Worm (Caenorhabditis elegans): ENCODE data around the gene raga-1.
A peak's percentile ranks its signal among the peaks of the same experiment; 100 is the strongest.

The raga-1 gene

DNA sequence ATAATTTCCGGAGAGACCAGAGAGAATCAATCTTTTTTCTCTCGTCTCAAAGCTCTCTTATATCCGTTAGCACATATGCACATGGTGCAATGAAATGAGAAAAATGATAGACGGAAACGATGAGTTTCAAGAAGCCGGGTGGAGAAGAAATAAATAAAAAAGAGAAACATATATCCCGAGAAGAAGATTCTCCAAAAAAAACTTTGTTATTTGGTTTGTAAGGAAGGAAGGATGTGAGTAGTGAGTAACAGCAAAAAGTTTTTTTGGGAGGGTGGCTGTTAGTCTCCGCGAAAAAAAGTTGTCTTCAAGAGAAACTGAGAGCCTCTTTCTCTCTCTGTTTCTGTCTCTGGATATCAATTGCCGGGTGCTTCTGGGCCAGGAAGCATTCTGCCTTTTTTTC is 15.5 kb downstream of the raga-1 start:
- TF ChIP-seq B0336.3 (GFP tag; IDR thresholded peaks at IDR 0.05) (no peak), let-526 (GFP tag; IDR thresholded peaks at IDR 0.05) (no peak)

ce11 chrII:11319591-11319990 is 18.4 kb downstream of the raga-1 start, which contains the start of gene nlp-51:
TSS of gene nlp-51 (minus strand) at chrII:11319691.
- TF ChIP-seq nfya-2 (GFP tag; IDR thresholded peaks at IDR 0.05), result no peak
- TF ChIP-seq ztf-25 (GFP tag; IDR thresholded peaks at IDR 0.05), result no peak
- no peak for TF ChIP-seq F55B11.4 (tag; optimal IDR thresholded peaks at IDR 0.05; ENCODE audit: borderline replicate concordance, insufficient read depth)
- no peak for TF ChIP-seq pha-4 (tag; optimal IDR thresholded peaks at IDR 0.05)
- no peak for TF ChIP-seq ceh-40 (GFP tag; IDR thresholded peaks at IDR 0.05)
- TF ChIP-seq mcd-1 (GFP tag; IDR thresholded peaks at IDR 0.05), result no peak
- TF ChIP-seq mes-4 (tag; optimal IDR thresholded peaks at IDR 0.05), result no peak
- no peak for TF ChIP-seq madf-8 (GFP tag; conservative IDR thresholded peaks at IDR 0.05)
- TF ChIP-seq ztf-3 (GFP tag; optimal IDR thresholded peaks at IDR 0.05), result no peak
- no peak for TF ChIP-seq gei-17 (GFP tag; optimal IDR thresholded peaks at IDR 0.05)

DNA sequence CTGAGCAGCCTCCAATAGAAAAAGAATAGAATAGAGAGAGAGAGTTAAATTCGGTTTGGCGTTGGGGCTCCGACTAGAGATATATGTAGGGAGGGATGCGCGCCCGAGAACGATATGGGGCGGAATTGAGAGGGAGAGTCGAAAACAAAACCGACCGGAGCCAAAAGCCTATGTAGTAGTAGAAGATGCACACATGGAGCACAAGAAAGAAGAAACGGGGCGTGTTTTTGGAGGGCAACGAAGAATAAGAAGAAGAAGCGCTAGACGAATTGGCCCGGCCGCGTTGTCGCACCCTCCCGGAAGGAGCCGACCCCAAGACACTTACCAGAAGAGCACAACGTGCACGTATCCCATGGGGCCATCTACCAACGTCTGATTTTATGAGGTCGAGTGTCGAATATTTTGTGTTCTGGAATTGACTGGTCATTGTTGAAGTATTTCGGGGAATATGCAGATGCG is 27.9 kb downstream of the raga-1 start, which contains the start of gene tag-180:
Gene tag-180, minus strand, starts transcription at position 409 of the 459 bp plus-strand sequence.
- TF ChIP-seq egrh-3 (GFP tag; IDR thresholded peaks at IDR 0.05) (no peak), zfh-2 (GFP tag; conservative IDR thresholded peaks at IDR 0.05) (peak; percentile 37; the same call in 1 of the 2 replicates), lsl-1 (GFP tag; optimal IDR thresholded peaks at IDR 0.05) (no peak), unc-130 (GFP tag; optimal IDR thresholded peaks at IDR 0.05) (no peak), Y95B8A.8 (GFP tag; IDR thresholded peaks at IDR 0.05) (no peak), attf-3 (GFP tag; conservative IDR thresholded peaks at IDR 0.05) (no peak)

ce11 chrII:11333375-11333774 is 32.2 kb downstream of the raga-1 start:
- no peak for TF ChIP-seq unc-62 (GFP tag; optimal IDR thresholded peaks at IDR 0.05)
- TF ChIP-seq die-1 (tag; optimal IDR thresholded peaks at IDR 0.05), result no peak
- no peak for TF ChIP-seq Y79H2A.3 (GFP tag; conservative IDR thresholded peaks at IDR 0.05)

DNA sequence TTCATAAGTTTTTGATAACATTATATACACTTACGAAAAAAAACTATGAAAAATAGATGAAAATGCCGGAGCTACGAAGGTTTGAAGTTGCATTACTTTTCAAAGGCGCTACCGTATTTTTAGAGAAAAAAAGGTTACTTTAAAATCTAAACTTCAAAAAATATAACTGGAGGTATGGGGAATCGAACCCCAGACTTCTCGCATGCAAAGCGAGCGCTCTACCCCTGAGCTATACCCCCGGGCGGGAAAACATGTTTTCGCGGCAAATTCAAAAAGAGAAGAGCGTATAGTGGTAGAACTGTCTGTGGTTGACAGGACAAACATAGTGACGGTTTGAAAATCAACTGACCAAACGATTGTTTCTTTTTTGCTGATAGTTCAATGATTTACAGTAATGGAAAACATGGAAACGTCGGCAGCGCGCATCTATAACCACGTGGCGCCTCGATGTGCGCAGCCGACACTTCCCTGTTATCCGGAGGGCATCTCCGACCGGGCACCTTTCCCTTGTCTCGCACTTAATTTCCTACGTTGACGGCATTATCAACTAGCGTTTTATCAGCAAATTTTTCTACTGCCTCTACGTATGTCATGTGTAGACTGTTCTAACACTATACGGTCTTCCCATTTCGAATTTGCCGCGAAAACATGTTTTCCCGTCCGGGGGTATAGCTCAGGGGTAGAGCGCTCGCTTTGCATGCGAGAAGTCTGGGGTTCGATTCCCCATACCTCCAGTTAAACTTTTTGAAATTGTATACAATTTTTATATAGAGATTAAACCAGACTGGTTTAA is 32.9 kb downstream of the raga-1 start:
- TF ChIP-seq mel-28 (tag; optimal IDR thresholded peaks at IDR 0.05; ENCODE audit: borderline replicate concordance), result no peak
- TF ChIP-seq F49E8.2 (tag; optimal IDR thresholded peaks at IDR 0.05; ENCODE audit: insufficient read depth), result no peak
- TF ChIP-seq ztf-18 (tag; optimal IDR thresholded peaks at IDR 0.05), result peak; percentile 22
- no peak; the same call in 1 of the 2 replicates for TF ChIP-seq madf-8 (GFP tag; conservative IDR thresholded peaks at IDR 0.05)
- no peak for TF ChIP-seq zim-3 (tag; optimal IDR thresholded peaks at IDR 0.05)
- no peak for TF ChIP-seq gei-17 (GFP tag; optimal IDR thresholded peaks at IDR 0.05)
- peak; percentile 68; the same call in 1 of the 2 replicates for TF ChIP-seq egl-44 (GFP tag; IDR thresholded peaks at IDR 0.05)
- TF ChIP-seq egl-18 (GFP tag; IDR thresholded peaks at IDR 0.05), result no peak
- TF ChIP-seq F37B4.10 (GFP tag; IDR thresholded peaks at IDR 0.05), result no peak
- TF ChIP-seq F33H1.4 (GFP tag; IDR thresholded peaks at IDR 0.05), result 0 out of 2 replicates have a peak, but pooled peaks have one; percentile 25
- no peak for TF ChIP-seq K11D2.4 (GFP tag; IDR thresholded peaks at IDR 0.05)
- TF ChIP-seq egrh-3 (GFP tag; IDR thresholded peaks at IDR 0.05), result no peak
- TF ChIP-seq somi-1 (GFP tag; optimal IDR thresholded peaks at IDR 0.05), result no peak
- peak; percentile 9 for TF ChIP-seq attf-5 (GFP tag; optimal IDR thresholded peaks at IDR 0.05)
- no peak for TF ChIP-seq bed-2 (GFP tag; IDR thresholded peaks at IDR 0.05)
- peak; percentile 11 for TF ChIP-seq nhr-90 (tag; optimal IDR thresholded peaks at IDR 0.05)
- TF ChIP-seq nfya-1 (tag; optimal IDR thresholded peaks at IDR 0.05; ENCODE audit: borderline replicate concordance, insufficient read depth), result no peak
- TF ChIP-seq xnd-1 (tag; optimal IDR thresholded peaks at IDR 0.05), result no peak
- peak; percentile 84 for TF ChIP-seq snpc-1.1 (tag; optimal IDR thresholded peaks at IDR 0.05; ENCODE audit: insufficient read depth)
- TF ChIP-seq attf-3 (GFP tag; conservative IDR thresholded peaks at IDR 0.05), result no peak
- no peak for TF ChIP-seq tlf-1 (GFP tag; optimal IDR thresholded peaks at IDR 0.05)
- no peak for TF ChIP-seq ztf-6 (GFP tag; IDR thresholded peaks at IDR 0.05)
- no peak for TF ChIP-seq dpff-1 (tag; optimal IDR thresholded peaks at IDR 0.05)

Measured in whole organism, young adult.